Worm (Caenorhabditis elegans) whole organism, L4 larva: ENCODE measurements around the gene str-255.

Source experiments
- F37D6.2 ChIP-seq: sonication (generic microtip); optimal IDR thresholded peaks from 2 replicates; lab custom pipeline; 2016; ENCODE audit warnings: mild to moderate bottlenecking, missing genetic modification characterization, missing compliant biosample characterization
- F44E2.7 ChIP-seq: fragments of 200-800 bp; sonication (Bioruptor generic); IDR thresholded peaks from 2 replicates; pipeline ENCODE4 v2.1.2; 2022; ENCODE audit warnings: missing genetic modification characterization, missing compliant biosample characterization
- Y105C5A.15 ChIP-seq: fragments of 200-800 bp; sonication (Bioruptor generic); IDR thresholded peaks from 2 replicates; pipeline ENCODE4 v1.3.6; 2022; ENCODE audit warnings: missing genetic modification characterization, missing compliant biosample characterization
- aha-1 ChIP-seq: fragments of 150-350 bp; peaks from one replicate; lab custom pipeline; 2014; ENCODE audit warnings: missing biosample characterization, missing genetic modification characterization
- aly-2 ChIP-seq: sonication (generic microtip); optimal IDR thresholded peaks from 2 replicates; lab custom pipeline; 2018; ENCODE audit warnings: missing biosample characterization, missing genetic modification characterization
- ceh-28 ChIP-seq: fragments of 150-350 bp; optimal IDR thresholded peaks from 2 replicates; lab custom pipeline; 2014; ENCODE audit warnings: missing biosample characterization, missing genetic modification reagents, missing genetic modification characterization
- ceh-44 ChIP-seq: fragments of 200-800 bp; sonication (Bioruptor generic); IDR thresholded peaks from 2 replicates; pipeline ENCODE4 v1.3.6; 2022; ENCODE audit warnings: missing genetic modification reagents, missing genetic modification characterization, missing compliant biosample characterization
- ceh-62 ChIP-seq: sonication (generic microtip); optimal IDR thresholded peaks from 2 replicates; lab custom pipeline; 2017; ENCODE audit warnings: missing biosample characterization, missing genetic modification characterization
- ceh-82 ChIP-seq: sonication (generic microtip); optimal IDR thresholded peaks from 2 replicates; lab custom pipeline; 2017; ENCODE audit warnings: missing biosample characterization, missing genetic modification characterization
- ces-1 ChIP-seq: fragments of 150-350 bp; sonication (generic microtip); optimal IDR thresholded peaks from 4 replicates; lab custom pipeline; 2014; ENCODE audit warnings: missing biosample characterization, missing genetic modification reagents, missing genetic modification characterization
- daf-12 ChIP-seq: fragments of 150-350 bp; optimal IDR thresholded peaks from 2 replicates; lab custom pipeline; 2014; ENCODE audit warnings: missing biosample characterization, missing genetic modification reagents, missing genetic modification characterization
- daf-16 ChIP-seq, 3 experiments: sonication (generic microtip); optimal IDR thresholded peaks; 2 replicates each; lab custom pipeline; 2016 to 2017; ENCODE audit warnings: missing genetic modification characterization in 3 of 3, missing genetic modification reagents in 3 of 3, mild to moderate bottlenecking in 2 of 3, missing compliant biosample characterization in 2 of 3, missing biosample characterization in 1 of 3, moderate library complexity in 1 of 3
- dmd-6 ChIP-seq: fragments of 200-800 bp; sonication (Bioruptor generic); IDR thresholded peaks from 2 replicates; pipeline ENCODE4 v1.3.6; 2022; ENCODE audit warnings: missing genetic modification reagents, missing genetic modification characterization, missing compliant biosample characterization
- dmd-8 ChIP-seq: fragments of 200-800 bp; sonication (Bioruptor generic); IDR thresholded peaks from 2 replicates; pipeline ENCODE4 v1.3.6; 2022; ENCODE audit warnings: missing genetic modification characterization, missing compliant biosample characterization
- dve-1 ChIP-seq: sonication (generic microtip); optimal IDR thresholded peaks from 2 replicates; lab custom pipeline; 2017; ENCODE audit warnings: antibody characterized with exemption, mild to moderate bottlenecking, missing genetic modification characterization, missing compliant biosample characterization; ENCODE audit not compliant: insufficient read depth
- egl-43 ChIP-seq: fragments of 200-800 bp; sonication (Bioruptor generic); IDR thresholded peaks from 2 replicates; pipeline ENCODE4 v1.3.6; 2022; ENCODE audit warnings: missing genetic modification reagents, missing genetic modification characterization, missing compliant biosample characterization
- fos-1 ChIP-seq: fragments of 150-350 bp; optimal IDR thresholded peaks from 2 replicates; lab custom pipeline; 2014; ENCODE audit warnings: missing biosample characterization, missing genetic modification characterization
- hlh-11 ChIP-seq: fragments of 200-800 bp; sonication (Bioruptor generic); optimal IDR thresholded peaks from 2 replicates; lab custom pipeline; 2018; ENCODE audit warnings: mild to moderate bottlenecking, missing genetic modification characterization, missing compliant biosample characterization
- lim-7 ChIP-seq: fragments of 200-800 bp; sonication (Bioruptor generic); IDR thresholded peaks from 2 replicates; pipeline ENCODE4 v1.3.6; 2022; ENCODE audit warnings: missing genetic modification characterization, missing compliant biosample characterization
- lin-1 ChIP-seq: fragments of 200-800 bp; sonication (Bioruptor generic); IDR thresholded peaks from 2 replicates; pipeline ENCODE4 v1.3.6; 2022; ENCODE audit warnings: missing genetic modification reagents, missing genetic modification characterization, missing compliant biosample characterization
- lin-38 ChIP-seq: fragments of 200-800 bp; sonication (Bioruptor generic); IDR thresholded peaks from 2 replicates; pipeline ENCODE4 v1.3.6; 2022; ENCODE audit warnings: missing genetic modification reagents, missing genetic modification characterization, missing compliant biosample characterization
- lir-3 ChIP-seq: sonication (generic microtip); optimal IDR thresholded peaks from 2 replicates; lab custom pipeline; 2016; ENCODE audit warnings: mild to moderate bottlenecking, missing genetic modification characterization, missing compliant biosample characterization
- lsy-2 ChIP-seq, 2 experiments: fragments of 150-350 bp in 1 of 2; sonication (generic microtip) in 1 of 2; optimal IDR thresholded peaks; 2 replicates each; lab custom pipeline; 2014 to 2017; ENCODE audit warnings: missing biosample characterization in 2 of 2, missing genetic modification characterization in 2 of 2
- mxl-2 ChIP-seq: fragments of 200-800 bp; sonication (Bioruptor generic); conservative IDR thresholded peaks from 2 replicates; pipeline ENCODE4 v1.3.6; 2022; ENCODE audit warnings: missing genetic modification reagents, missing genetic modification characterization, missing compliant biosample characterization
- mxl-3 ChIP-seq: fragments of 200-800 bp; sonication (Bioruptor generic); optimal IDR thresholded peaks from 2 replicates; lab custom pipeline; 2018; ENCODE audit warnings: mild to moderate bottlenecking, missing genetic modification characterization, missing compliant biosample characterization
- nhr-111 ChIP-seq: fragments of 200-800 bp; sonication (Bioruptor generic); optimal IDR thresholded peaks from 2 replicates; lab custom pipeline; 2018; ENCODE audit warnings: mild to moderate bottlenecking, missing genetic modification characterization, missing compliant biosample characterization
- nhr-237 ChIP-seq: sonication (generic microtip); optimal IDR thresholded peaks from 2 replicates; lab custom pipeline; 2017; ENCODE audit warnings: missing biosample characterization, missing genetic modification characterization
- nhr-48 ChIP-seq: sonication (generic microtip); optimal IDR thresholded peaks from 2 replicates; lab custom pipeline; 2016; ENCODE audit warnings: mild to moderate bottlenecking, missing genetic modification characterization, missing compliant biosample characterization
- nhr-6 ChIP-seq: fragments of 150-350 bp; optimal IDR thresholded peaks from 2 replicates; lab custom pipeline; 2014; ENCODE audit warnings: missing biosample characterization, missing genetic modification characterization
- nhr-77 ChIP-seq: fragments of 150-350 bp; optimal IDR thresholded peaks from 2 replicates; lab custom pipeline; 2014; ENCODE audit warnings: missing biosample characterization, missing genetic modification characterization
- pqm-1 ChIP-seq: sonication (generic microtip); optimal IDR thresholded peaks from 2 replicates; lab custom pipeline; 2017; ENCODE audit warnings: missing biosample characterization, missing genetic modification characterization
- zfp-3 ChIP-seq: fragments of 200-800 bp; sonication (Bioruptor generic); conservative IDR thresholded peaks from 2 replicates; pipeline ENCODE4 v1.3.6; 2022; ENCODE audit warnings: missing genetic modification reagents, missing genetic modification characterization, missing compliant biosample characterization
- zip-2 ChIP-seq: fragments of 150-350 bp; optimal IDR thresholded peaks from 2 replicates; lab custom pipeline; 2014; ENCODE audit warnings: missing biosample characterization, missing genetic modification characterization
- ztf-11 ChIP-seq: fragments of 150-350 bp; optimal IDR thresholded peaks from 2 replicates; lab custom pipeline; 2014; ENCODE audit warnings: missing biosample characterization, missing genetic modification characterization

Gene str-255

DNA sequence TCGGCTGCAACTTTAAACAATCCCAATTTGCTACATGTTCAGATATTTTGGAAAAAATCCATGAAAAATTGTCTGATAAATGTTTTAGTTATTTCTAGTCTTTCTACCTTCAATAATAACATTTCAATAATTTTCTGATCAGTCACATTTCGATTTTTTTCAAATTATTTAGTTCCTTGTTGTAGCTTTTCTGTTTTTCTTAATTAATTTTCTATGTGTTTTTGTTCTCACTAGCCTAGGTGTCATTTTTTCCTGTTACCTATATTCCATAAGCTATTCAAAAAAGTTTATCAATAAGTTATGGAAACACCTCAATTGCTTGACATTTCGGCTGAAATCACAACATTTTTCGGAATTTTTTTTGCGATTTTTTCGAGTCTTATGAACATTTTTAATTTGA lies 10.4 kb downstream of the str-255 start, which contains the start of gene srbc-23:
Gene srbc-23 (plus strand): TSS at position 301 of the 400 bp plus-strand sequence.
- TF ChIP-seq nhr-111 (GFP tag; lab: Kevin White, UChicago) (no peak), lin-1 (GFP tag; lab: Robert Waterston, UW) (no peak), ceh-28 (no peak), F37D6.2 (tag; lab: Kevin White, UChicago) (no peak)

DNA sequence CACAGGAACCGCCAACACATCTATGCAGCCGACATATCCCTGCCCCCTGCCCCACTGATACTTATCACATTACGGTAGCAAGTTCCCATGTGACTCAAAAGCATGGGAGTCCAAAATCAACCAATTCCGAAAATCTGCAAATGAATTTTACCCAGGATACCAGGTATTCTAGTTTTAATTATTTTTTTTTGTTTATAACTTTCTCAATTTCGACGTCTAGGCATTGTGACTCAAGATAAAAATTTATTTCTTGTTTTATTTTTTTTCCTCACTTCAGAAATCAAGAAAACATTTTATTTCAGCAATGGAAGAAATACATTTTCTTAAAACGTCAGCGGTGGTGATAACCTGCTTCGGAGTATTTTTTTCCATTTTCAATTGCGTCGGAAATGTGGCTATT lies 12.2 kb downstream of the str-255 start, which contains the start of gene srbc-24:
Gene srbc-24 (plus strand): TSS at position 301 of the 400 bp plus-strand sequence.
- TF ChIP-seq Y105C5A.15 (GFP tag; lab: Robert Waterston, UW) (no peak), lsy-2 (tag; optimal IDR thresholded peaks at IDR 0.05; lab: Kevin White, UChicago) (no peak), daf-12 (tag; lab: Kevin White, UChicago) (no peak), lim-7 (GFP tag; lab: Robert Waterston, UW) (no peak), mxl-3 (GFP tag; lab: Kevin White, UChicago) (no peak), nhr-48 (tag; lab: Kevin White, UChicago) (no peak), dmd-8 (no peak)
- TF ChIP-seq, all 104 proteins: peak for 0

DNA sequence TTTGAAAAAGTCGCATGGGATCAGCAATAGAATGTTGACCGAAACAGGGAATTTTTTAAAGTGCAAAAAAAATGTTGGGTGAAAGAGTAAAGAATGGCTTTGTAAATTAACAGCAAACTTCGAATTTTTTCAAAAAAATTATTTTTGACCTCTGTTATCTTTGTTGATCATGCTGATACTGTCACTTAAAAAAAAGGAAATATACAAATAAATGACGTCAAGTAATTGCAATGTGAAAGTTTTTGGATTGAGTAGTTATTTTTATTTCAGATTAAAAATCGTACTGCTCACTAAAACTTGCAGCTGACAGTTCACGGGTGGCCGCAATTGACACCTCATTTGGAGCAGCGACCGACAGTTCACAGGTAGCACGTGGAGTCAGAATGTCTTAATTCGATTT lies 12.8 kb downstream of the str-255 start, which contains the start of gene C45H4.13:
Gene C45H4.13 (minus strand): TSS at position 101 of the 400 bp plus-strand sequence.
- TF ChIP-seq fos-1 (tag; lab: Kevin White, UChicago) = no peak
- TF ChIP-seq hlh-11 = no peak

ce11 chrV:2149432-2149831 lies 14.2 kb downstream of the str-255 start, which contains the start of gene C45H4.21:
C45H4.21 (minus strand) TSS chrV:2149532.
- TF ChIP-seq dmd-6 (GFP tag; lab: Robert Waterston, UW) (no peak), ztf-11 (no peak), nhr-6 (tag; lab: Kevin White, UChicago) (no peak), Y105C5A.15 (GFP tag; lab: Robert Waterston, UW) (no peak), aly-2 (tag; lab: Kevin White, UChicago) (no peak), mxl-2 (GFP tag; lab: Robert Waterston, UW) (no peak), zip-2 (no peak), daf-16 (GFP tag; optimal IDR thresholded peaks at IDR 0.05; lab: Kevin White, UChicago) (no peak), daf-16 (tag; optimal IDR thresholded peaks at IDR 0.05; lab: Kevin White, UChicago) (no peak), nhr-77 (tag; lab: Kevin White, UChicago) (no peak), ceh-28 (no peak), F37D6.2 (tag; lab: Kevin White, UChicago) (no peak), dve-1 (tag; lab: Kevin White, UChicago) (no peak), ceh-44 (GFP tag; lab: Robert Waterston, UW) (no peak), egl-43 (no peak), ces-1 (GFP tag; lab: Kevin White, UChicago) (no peak), hlh-11 (no peak)
- TF ChIP-seq, all 104 proteins: peak for 0

DNA sequence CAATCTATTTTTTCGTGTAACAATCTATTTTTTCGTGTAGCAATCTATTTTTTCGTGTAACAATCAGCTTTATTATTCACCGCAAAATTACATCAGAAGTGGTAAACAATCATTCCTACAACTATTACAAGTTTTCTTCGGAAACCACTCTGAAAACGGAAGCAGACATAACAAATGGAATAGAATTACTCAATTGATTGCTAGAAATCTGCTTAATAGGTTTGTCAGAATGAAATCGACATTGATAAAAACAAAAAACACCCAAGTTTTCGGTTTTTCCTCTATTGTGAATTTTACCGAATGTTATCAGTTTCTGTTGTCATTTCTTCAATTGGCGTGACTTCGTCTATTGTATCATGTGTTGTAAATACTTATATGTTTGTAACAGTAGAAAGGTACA lies 16.8 kb downstream of the str-255 start, which contains the start of gene srbc-20:
Gene srbc-20 (plus strand): TSS at position 301 of the 400 bp plus-strand sequence.
- no peak for TF ChIP-seq Y105C5A.15 (GFP tag; lab: Robert Waterston, UW)
- no peak for TF ChIP-seq lir-3
- TF ChIP-seq dmd-6 (GFP tag; lab: Robert Waterston, UW) = no peak
- no peak for TF ChIP-seq ceh-62 (tag; lab: Kevin White, UChicago)
- TF ChIP-seq pqm-1 (tag; lab: Kevin White, UChicago) = no peak
- no peak for TF ChIP-seq lin-38 (GFP tag; lab: Robert Waterston, UW)
- TF ChIP-seq zfp-3 = no peak
- no peak for TF ChIP-seq aha-1 (tag; lab: Kevin White, UChicago)
- no peak for TF ChIP-seq ceh-82
- TF ChIP-seq nhr-237 (tag; lab: Kevin White, UChicago) = no peak
- no peak for TF ChIP-seq F44E2.7
